Fruit fly (Drosophila melanogaster) whole organism, wandering third instar larva: ENCODE data around the gene ATPsyngamma.

ENCODE experiments used
- Abd-B ChIP-seq: fragments of >200 bp; optimal IDR thresholded peaks from 2 replicates; lab custom pipeline; 2017; ENCODE audit warnings: missing biosample characterization, missing genetic modification characterization
- CG32264 ChIP-seq: fragments of 200-800 bp; sonication (Bioruptor generic); optimal IDR thresholded peaks from 2 replicates; lab custom pipeline; 2016; ENCODE audit warnings: missing biosample characterization, missing genetic modification characterization
- CG9705 ChIP-seq: fragments of 200-800 bp; sonication (Bioruptor generic); optimal IDR thresholded peaks from 2 replicates; lab custom pipeline; 2018; ENCODE audit warnings: missing biosample characterization, mild to moderate bottlenecking, missing genetic modification characterization
- CrebA ChIP-seq: fragments of 200-800 bp; sonication (Bioruptor generic); optimal IDR thresholded peaks from 2 replicates; lab custom pipeline; 2016; ENCODE audit warnings: missing biosample characterization, mild to moderate bottlenecking, missing genetic modification characterization, borderline replicate concordance
- Dfd ChIP-seq: fragments of >200 bp; optimal IDR thresholded peaks from 2 replicates; lab custom pipeline; 2017; ENCODE audit warnings: missing biosample characterization, missing genetic modification characterization
- Dif ChIP-seq: fragments of 200-275, 200-300 bp; sonication (Bioruptor generic); optimal IDR thresholded peaks from 2 replicates; lab custom pipeline; 2018; ENCODE audit warnings: missing biosample characterization, missing genetic modification characterization; ENCODE audit not compliant: partially characterized antibody
- GATAd ChIP-seq: sonication (Bioruptor generic); optimal IDR thresholded peaks from 2 replicates; lab custom pipeline; 2016; ENCODE audit warnings: missing biosample characterization, missing genetic modification characterization
- HLH106 ChIP-seq: fragments of 200-800 bp; optimal IDR thresholded peaks from 3 replicates; lab custom pipeline; 2019; ENCODE audit warnings: missing biosample characterization, mild to moderate bottlenecking, missing genetic modification characterization, moderate library complexity
- Hnf4 ChIP-seq: fragments of 200-800 bp; sonication (Bioruptor generic); optimal IDR thresholded peaks from 2 replicates; lab custom pipeline; 2016; ENCODE audit warnings: missing biosample characterization, mild to moderate bottlenecking, missing genetic modification characterization
- Hr83 ChIP-seq: fragments of 200-300 bp; sonication (Bioruptor generic); optimal IDR thresholded peaks from 2 replicates; lab custom pipeline; 2016; ENCODE audit warnings: missing biosample characterization, mild to moderate bottlenecking, missing genetic modification characterization, moderate library complexity; ENCODE audit not compliant: poor library complexity, severe bottlenecking
- Jra ChIP-seq: sonication (Bioruptor generic); optimal IDR thresholded peaks from 2 replicates; lab custom pipeline; 2016; ENCODE audit warnings: missing biosample characterization, missing genetic modification characterization
- Mio ChIP-seq: sonication (Bioruptor generic); optimal IDR thresholded peaks from 2 replicates; lab custom pipeline; 2016; ENCODE audit warnings: missing biosample characterization, missing genetic modification characterization
- N ChIP-seq: fragments of >200 bp; optimal IDR thresholded peaks from 2 replicates; lab custom pipeline; 2018; ENCODE audit warnings: missing biosample characterization, missing external identifiers, missing genetic modification characterization
- OdsH ChIP-seq: fragments of 200-800 bp; sonication (Bioruptor generic); optimal IDR thresholded peaks from 2 replicates; lab custom pipeline; 2016; ENCODE audit warnings: missing biosample characterization, mild to moderate bottlenecking, missing genetic modification characterization
- Rel ChIP-seq, 2 experiments: fragments of 200-800 bp; sonication (Bioruptor generic) in 1 of 2; optimal IDR thresholded peaks; 2 replicates in 1 of 2; 3 replicates in 1 of 2; lab custom pipeline; 2016 to 2019; ENCODE audit warnings: mild to moderate bottlenecking in 2 of 2, missing biosample characterization in 2 of 2, missing genetic modification characterization in 2 of 2, moderate library complexity in 1 of 2
- Sp1 ChIP-seq: fragments of 200-800 bp; sonication (Bioruptor generic); optimal IDR thresholded peaks from 3 replicates; lab custom pipeline; 2019; ENCODE audit warnings: missing biosample characterization, mild to moderate bottlenecking, missing genetic modification characterization, moderate library complexity
- Vsx2 ChIP-seq: fragments of 200-300, 225-300 bp; sonication (Bioruptor generic); optimal IDR thresholded peaks from 2 replicates; lab custom pipeline; 2018; ENCODE audit warnings: missing biosample characterization, missing genetic modification characterization; ENCODE audit not compliant: partially characterized antibody
- br ChIP-seq: fragments of 200-800 bp; sonication (Bioruptor generic); optimal IDR thresholded peaks from 2 replicates; lab custom pipeline; 2016; ENCODE audit warnings: missing biosample characterization, missing genetic modification characterization
- brk ChIP-seq: fragments of 200-800 bp; sonication (Bioruptor generic); optimal IDR thresholded peaks from 2 replicates; lab custom pipeline; 2016; ENCODE audit warnings: missing biosample characterization, mild to moderate bottlenecking, missing genetic modification characterization
- dl ChIP-seq, 2 experiments: fragments of 175-275, 200-275 bp in 1 of 2; fragments of 200-275 bp in 1 of 2; sonication (Bioruptor generic); optimal IDR thresholded peaks; lab custom pipeline; 2018; ENCODE audit warnings: mild to moderate bottlenecking in 2 of 2, missing biosample characterization in 2 of 2, missing genetic modification characterization in 2 of 2, moderate library complexity in 2 of 2; ENCODE audit not compliant: partially characterized antibody in 2 of 2, insufficient read depth in 1 of 2
- dmrt93B ChIP-seq: fragments of 200-800 bp; sonication (Bioruptor generic); optimal IDR thresholded peaks from 2 replicates; lab custom pipeline; 2018; ENCODE audit warnings: missing biosample characterization, mild to moderate bottlenecking, missing genetic modification characterization
- dsf ChIP-seq: sonication (Bioruptor generic); optimal IDR thresholded peaks from 2 replicates; lab custom pipeline; 2016; ENCODE audit warnings: missing biosample characterization, missing genetic modification characterization, borderline replicate concordance
- ey ChIP-seq: fragments of 200-800 bp; sonication (Bioruptor generic); optimal IDR thresholded peaks from 2 replicates; lab custom pipeline; 2016; ENCODE audit warnings: missing biosample characterization, missing genetic modification characterization
- foxo ChIP-seq, 2 experiments: fragments of 200-800 bp; sonication (Bioruptor generic); optimal IDR thresholded peaks; 2 replicates in 1 of 2; 3 replicates in 1 of 2; lab custom pipeline; 2016 to 2017; ENCODE audit warnings: missing biosample characterization in 2 of 2, missing genetic modification characterization in 2 of 2
- fru ChIP-seq: fragments of 200-800 bp; sonication (Bioruptor generic); optimal IDR thresholded peaks from 3 replicates; lab custom pipeline; 2016; ENCODE audit warnings: missing biosample characterization, mild to moderate bottlenecking, missing genetic modification characterization
- h ChIP-seq: fragments of 200-800 bp; sonication (Bioruptor generic); optimal IDR thresholded peaks from 3 replicates; lab custom pipeline; 2016; ENCODE audit warnings: missing biosample characterization, mild to moderate bottlenecking, missing genetic modification characterization
- jim ChIP-seq: fragments of 175-275, 200-325 bp; sonication (Bioruptor generic); optimal IDR thresholded peaks from 2 replicates; lab custom pipeline; 2016; ENCODE audit warnings: missing biosample characterization, mild to moderate bottlenecking, missing genetic modification characterization
- psq ChIP-seq: fragments of 200-800 bp; sonication (Bioruptor generic); optimal IDR thresholded peaks from 3 replicates; lab custom pipeline; 2017; ENCODE audit warnings: missing biosample characterization, mild to moderate bottlenecking, missing genetic modification characterization, moderate library complexity
- rgr ChIP-seq: fragments of 200-800 bp; sonication (Bioruptor generic); optimal IDR thresholded peaks from 3 replicates; lab custom pipeline; 2016; ENCODE audit warnings: missing biosample characterization, mild to moderate bottlenecking, missing genetic modification characterization
- sage ChIP-seq: fragments of 200-800 bp; sonication (Bioruptor generic); optimal IDR thresholded peaks from 2 replicates; lab custom pipeline; 2016; ENCODE audit warnings: missing biosample characterization, mild to moderate bottlenecking, missing genetic modification characterization
- sv ChIP-seq: fragments of 200-800 bp; sonication (Bioruptor generic); optimal IDR thresholded peaks from 3 replicates; lab custom pipeline; 2016; ENCODE audit warnings: missing biosample characterization, missing genetic modification characterization
- tai ChIP-seq: sonication (Bioruptor generic); optimal IDR thresholded peaks from 2 replicates; lab custom pipeline; 2016; ENCODE audit warnings: missing biosample characterization, missing genetic modification characterization
- woc ChIP-seq: sonication (Bioruptor generic); optimal IDR thresholded peaks from 2 replicates; lab custom pipeline; 2016; ENCODE audit warnings: missing biosample characterization, mild to moderate bottlenecking, missing genetic modification characterization

The ATPsyngamma gene

DNA sequence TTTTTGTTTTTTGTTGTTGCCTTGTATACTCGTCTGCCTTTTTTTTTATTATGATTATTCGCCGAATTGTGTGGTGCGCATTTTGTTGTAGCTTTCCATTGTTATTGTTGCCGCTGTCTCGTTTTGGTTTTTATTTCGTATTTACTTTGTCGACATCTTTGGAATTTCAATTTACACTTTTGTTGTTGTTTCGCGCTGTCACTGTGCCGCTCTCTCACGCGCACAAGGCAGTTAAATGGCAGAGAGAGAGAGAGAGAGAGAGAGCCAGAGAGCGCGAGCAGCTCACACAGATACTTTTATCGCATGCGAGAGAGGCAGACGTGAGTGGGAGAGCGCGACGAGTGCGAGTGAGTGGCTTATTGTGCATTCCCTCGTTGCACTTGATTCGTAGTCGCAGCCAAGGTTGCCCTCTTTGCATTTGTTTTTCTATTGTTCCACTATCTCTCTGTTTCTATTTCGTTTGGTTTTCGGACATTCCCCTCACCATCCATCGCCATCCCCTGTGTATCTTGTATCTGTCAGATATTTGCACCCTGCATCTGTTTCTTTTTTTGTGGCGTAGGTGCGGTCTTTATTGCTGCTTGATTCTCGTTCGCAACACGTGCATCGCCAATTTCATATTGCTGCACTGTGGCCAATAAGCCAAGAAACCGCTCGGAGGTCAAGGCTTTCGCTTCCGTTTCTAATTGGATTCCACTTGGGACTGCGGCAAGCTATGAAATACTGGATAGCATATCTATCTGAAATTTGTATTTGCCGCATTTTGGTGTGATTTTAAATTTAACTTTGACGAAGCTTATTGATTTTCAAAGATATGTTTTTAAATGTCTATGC is 25.6 kb upstream of the ATPsyngamma start:
- TF ChIP-seq br (GFP tag; lab: Kevin White, UChicago) = no peak
- TF ChIP-seq Dfd (GFP tag; lab: Kevin White, UChicago) = no peak
- peak; percentile 10 for TF ChIP-seq h (GFP tag; lab: Kevin White, UChicago)
- TF ChIP-seq OdsH (GFP tag; lab: Kevin White, UChicago) = peak; percentile 9
- peak; percentile 98 to 99 for TF ChIP-seq dl (GFP tag; optimal IDR thresholded peaks at IDR 0.05; lab: Kevin White, UChicago; ENCODE audit: insufficient read depth in 1 of 2, partially characterized antibody in 2 of 2)
- no peak for TF ChIP-seq Sp1 (GFP tag; lab: Kevin White, UChicago)
- no peak for TF ChIP-seq Abd-B (GFP tag; lab: Kevin White, UChicago)
- TF ChIP-seq N (GFP tag; lab: Kevin White, UChicago) = no peak
- peak; percentile 49 for TF ChIP-seq CG32264 (GFP tag; lab: Kevin White, UChicago)
- no peak for TF ChIP-seq CG9705 (GFP tag; lab: Kevin White, UChicago)
- peak; percentile 45 for TF ChIP-seq sage
- TF ChIP-seq tai (GFP tag; lab: Kevin White, UChicago) = no peak
- TF ChIP-seq psq = peak; percentile 81
- peak; percentile 100 for TF ChIP-seq Dif
- peak; percentile 15 for TF ChIP-seq brk (GFP tag; lab: Kevin White, UChicago)
- no peak for TF ChIP-seq GATAd (GFP tag; lab: Kevin White, UChicago)
- TF ChIP-seq Mio (GFP tag; lab: Kevin White, UChicago) = no peak
- TF ChIP-seq CrebA = peak; percentile 82
- peak; percentile 98 for TF ChIP-seq Vsx2
- TF ChIP-seq rgr = peak; percentile 24
- peak; percentile 54 for TF ChIP-seq jim (GFP tag; lab: Kevin White, UChicago)
- peak; percentile 62 for TF ChIP-seq Hr83 (GFP tag; lab: Kevin White, UChicago)
- TF ChIP-seq sv (GFP tag; lab: Kevin White, UChicago) = no peak
- TF ChIP-seq woc (GFP tag; lab: Kevin White, UChicago) = no peak
- TF ChIP-seq Rel (GFP tag; optimal IDR thresholded peaks at IDR 0.05; lab: Kevin White, UChicago) = peak; percentile 43
- peak; percentile 70 for TF ChIP-seq Rel (tag; optimal IDR thresholded peaks at IDR 0.05; lab: Kevin White, UChicago)
- no peak for TF ChIP-seq Hnf4

DNA sequence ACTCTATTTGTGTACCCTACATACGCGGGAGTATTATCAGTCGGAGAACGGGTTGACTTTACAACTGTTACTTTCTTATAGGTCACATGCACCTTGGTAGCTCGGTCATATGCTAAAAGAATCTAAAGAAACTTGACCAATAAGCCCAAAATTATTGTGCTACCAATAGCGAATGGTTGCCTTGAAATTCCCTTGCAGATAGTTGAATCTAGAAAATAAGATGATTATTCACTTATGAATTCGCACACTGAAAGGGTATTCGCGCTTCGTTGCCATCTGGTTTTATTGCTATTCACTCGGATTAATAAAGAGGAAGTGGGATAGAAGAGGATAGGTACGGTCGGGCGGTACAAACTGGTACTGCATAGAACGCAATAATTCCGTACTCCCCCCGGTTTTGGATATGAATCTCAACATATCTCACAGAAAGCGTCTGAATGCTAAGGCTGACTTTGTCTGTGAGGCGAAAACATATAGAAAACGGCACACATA is 24.9 kb upstream of the ATPsyngamma start:
- no peak for TF ChIP-seq jim (GFP tag; lab: Kevin White, UChicago)
- TF ChIP-seq Rel (GFP tag; optimal IDR thresholded peaks at IDR 0.05; lab: Kevin White, UChicago) = no peak
- TF ChIP-seq Rel (tag; optimal IDR thresholded peaks at IDR 0.05; lab: Kevin White, UChicago) = peak; percentile 90
- no peak for TF ChIP-seq Jra (GFP tag; lab: Kevin White, UChicago)
- peak; percentile 69 for TF ChIP-seq h (GFP tag; lab: Kevin White, UChicago)
- peak; percentile 79 for TF ChIP-seq woc (GFP tag; lab: Kevin White, UChicago)
- TF ChIP-seq dsf = no peak
- peak; percentile 61 for TF ChIP-seq dmrt93B (GFP tag; lab: Kevin White, UChicago)
- TF ChIP-seq GATAd (GFP tag; lab: Kevin White, UChicago) = no peak
- no peak for TF ChIP-seq Abd-B (GFP tag; lab: Kevin White, UChicago)
- peak; percentile 84 for TF ChIP-seq br (GFP tag; lab: Kevin White, UChicago)
- TF ChIP-seq Dif = no peak
- TF ChIP-seq foxo (GFP tag; optimal IDR thresholded peaks at IDR 0.05; lab: Kevin White, UChicago) = peak; percentile 51 to 85
- TF ChIP-seq tai (GFP tag; lab: Kevin White, UChicago) = peak; percentile 43
- TF ChIP-seq Sp1 (GFP tag; lab: Kevin White, UChicago) = peak; percentile 77
- TF ChIP-seq rgr = peak; percentile 78
- TF ChIP-seq psq = no peak
- peak; percentile 77 for TF ChIP-seq OdsH (GFP tag; lab: Kevin White, UChicago)
- TF ChIP-seq CG9705 (GFP tag; lab: Kevin White, UChicago) = peak; percentile 58
- TF ChIP-seq Mio (GFP tag; lab: Kevin White, UChicago) = peak; percentile 46
- peak; percentile 90 for TF ChIP-seq ey (GFP tag; lab: Kevin White, UChicago)
- TF ChIP-seq fru (GFP tag; lab: Kevin White, UChicago) = peak; percentile 80
- peak; percentile 75 for TF ChIP-seq sv (GFP tag; lab: Kevin White, UChicago)
- peak; percentile 81 for TF ChIP-seq HLH106 (tag; lab: Kevin White, UChicago)
- TF ChIP-seq Hnf4 = peak; percentile 38
- TF ChIP-seq brk (GFP tag; lab: Kevin White, UChicago) = no peak
- peak; percentile 52 for TF ChIP-seq CG32264 (GFP tag; lab: Kevin White, UChicago)
